Worm (Caenorhabditis elegans): ENCODE measurements around the gene Y43C5B.2.
A peak's percentile ranks its signal among the peaks of the same experiment; 100 is the strongest.

Y43C5B.2 gene

DNA sequence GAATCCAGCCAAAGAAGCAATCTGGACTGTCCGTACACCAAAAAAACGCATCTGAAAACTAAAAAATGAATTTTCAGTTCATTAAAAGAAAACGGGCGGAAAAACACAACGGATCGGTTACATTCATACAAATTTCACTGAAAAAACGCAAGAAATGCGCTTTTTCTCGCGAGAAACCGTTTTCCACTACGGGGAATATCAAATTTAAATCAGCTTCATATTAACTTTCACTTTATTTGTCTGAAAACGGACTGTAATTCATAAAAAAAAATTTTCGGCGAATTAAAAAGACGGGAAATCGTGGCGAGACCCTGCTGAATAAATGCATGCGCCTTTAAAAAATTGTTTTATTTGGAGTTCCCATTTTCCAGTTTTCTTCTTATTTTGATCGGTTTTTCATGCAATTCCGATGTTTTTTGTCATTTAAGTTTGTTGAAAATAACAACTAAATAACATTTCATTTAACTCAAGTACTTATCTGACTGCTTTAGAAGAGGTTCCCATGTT, 15.7 kb upstream of the Y43C5B.2 start, which contains the start of gene pges-2 (continued):
- TF ChIP-seq nhr-11 (tag; optimal IDR thresholded peaks at IDR 0.05) (no peak), nhr-42 (GFP tag; IDR thresholded peaks at IDR 0.05) (no peak), zip-2 (tag; optimal IDR thresholded peaks at IDR 0.05) (no peak), madf-9 (GFP tag; conservative IDR thresholded peaks at IDR 0.05) (no peak), egl-43 (GFP tag; IDR thresholded peaks at IDR 0.05) (no peak)

DNA sequence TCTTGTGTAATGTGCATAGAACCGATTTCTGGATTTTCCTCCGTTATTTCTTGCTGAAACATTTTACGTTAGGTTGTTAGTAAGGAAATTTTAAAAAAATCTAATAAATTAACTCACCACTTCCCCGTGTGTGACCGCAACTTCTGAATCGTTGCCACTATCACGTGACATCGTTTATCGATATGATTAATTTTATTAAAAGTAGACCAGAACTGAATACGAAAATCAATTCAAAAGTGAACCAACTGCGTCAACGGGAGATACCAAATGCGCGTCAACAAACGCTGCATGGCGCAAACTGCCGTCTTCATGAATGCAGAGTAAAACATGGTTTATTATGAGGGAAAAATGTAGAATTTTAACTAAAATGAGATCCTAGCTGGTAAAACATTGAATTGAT, 13.9 kb upstream of the Y43C5B.2 start, which contains the start of gene sir-2.1:
Gene sir-2.1 (minus strand): TSS at position 212 of the 400 bp plus-strand sequence.
- TF ChIP-seq hlh-11 (tag; optimal IDR thresholded peaks at IDR 0.05) = no peak
- TF ChIP-seq nhr-77 (tag; optimal IDR thresholded peaks at IDR 0.05) = no peak
- no peak for TF ChIP-seq ZK546.5 (tag; optimal IDR thresholded peaks at IDR 0.05)
- TF ChIP-seq mep-1 (tag; optimal IDR thresholded peaks at IDR 0.05) = peak; percentile 50
- peak; percentile 52 for TF ChIP-seq dpl-1 (GFP tag; optimal IDR thresholded peaks at IDR 0.05)
- TF ChIP-seq zip-11 (GFP tag; IDR thresholded peaks at IDR 0.05) = no peak
- no peak for TF ChIP-seq tra-1 (GFP tag; IDR thresholded peaks at IDR 0.05)
- TF ChIP-seq ctbp-1 (GFP tag; IDR thresholded peaks at IDR 0.05) = no peak
- no peak for TF ChIP-seq nhr-48 (tag; optimal IDR thresholded peaks at IDR 0.05)
- peak; percentile 30 for TF ChIP-seq unc-130 (GFP tag; optimal IDR thresholded peaks at IDR 0.05)
- no peak for TF ChIP-seq set-16 (GFP tag; IDR thresholded peaks at IDR 0.05)
- TF ChIP-seq madf-9 (GFP tag; conservative IDR thresholded peaks at IDR 0.05) = no peak
- TF ChIP-seq F10B5.3 (tag; optimal IDR thresholded peaks at IDR 0.05) = peak; percentile 57
- no peak for TF ChIP-seq egl-43 (GFP tag; IDR thresholded peaks at IDR 0.05)
- no peak for TF ChIP-seq zfp-3 (GFP tag; conservative IDR thresholded peaks at IDR 0.05)
- no peak for TF ChIP-seq lin-15B (tag; optimal IDR thresholded peaks at IDR 0.05)
- TF ChIP-seq lin-29 (GFP tag; IDR thresholded peaks at IDR 0.05) = no peak
- peak; percentile 57; the same call in 1 of the 2 replicates for TF ChIP-seq hmg-1.1 (GFP tag; IDR thresholded peaks at IDR 0.05)
- no peak for TF ChIP-seq hif-1 (tag; optimal IDR thresholded peaks at IDR 0.05)
- no peak for TF ChIP-seq daf-16 (GFP tag; optimal IDR thresholded peaks at IDR 0.05)
- TF ChIP-seq daf-16 (tag; optimal IDR thresholded peaks at IDR 0.05) = peak; percentile 21
- TF ChIP-seq nhr-237 (tag; optimal IDR thresholded peaks at IDR 0.05) = no peak
- TF ChIP-seq T20F7.1 (GFP tag; optimal IDR thresholded peaks at IDR 0.05) = peak; percentile 65
- TF ChIP-seq Y5F2A.4 (GFP tag; optimal IDR thresholded peaks at IDR 0.05) = no peak
- no peak for TF ChIP-seq nhr-41 (GFP tag; IDR thresholded peaks at IDR 0.05)
- TF ChIP-seq hlh-30 (tag; optimal IDR thresholded peaks at IDR 0.05; ENCODE audit: insufficient read depth) = peak; percentile 54
- TF ChIP-seq F44E2.7 (GFP tag; IDR thresholded peaks at IDR 0.05) = no peak
- no peak for TF ChIP-seq pha-4 (GFP tag; IDR thresholded peaks at IDR 0.05)
- no peak for TF ChIP-seq pha-4 (tag; optimal IDR thresholded peaks at IDR 0.05)
- TF ChIP-seq mxl-3 (GFP tag; optimal IDR thresholded peaks at IDR 0.05) = no peak
- TF ChIP-seq vab-7 (GFP tag; IDR thresholded peaks at IDR 0.05) = no peak
- no peak for TF ChIP-seq unc-62 (GFP tag; optimal IDR thresholded peaks at IDR 0.05 in 1 of 2)
- TF ChIP-seq unc-62 (tag; optimal IDR thresholded peaks at IDR 0.05) = no peak
- no peak for TF ChIP-seq fkh-10 (GFP tag; optimal IDR thresholded peaks at IDR 0.05)
- TF ChIP-seq dmd-6 (GFP tag; IDR thresholded peaks at IDR 0.05) = no peak
- no peak for TF ChIP-seq dmd-9 (GFP tag; IDR thresholded peaks at IDR 0.05)
- TF ChIP-seq zag-1 (tag; optimal IDR thresholded peaks at IDR 0.05) = no peak
- no peak for TF ChIP-seq gei-8 (GFP tag; optimal IDR thresholded peaks at IDR 0.05)
- no peak for TF ChIP-seq daf-8 (GFP tag; IDR thresholded peaks at IDR 0.05)
- TF ChIP-seq aly-2 (tag; optimal IDR thresholded peaks at IDR 0.05) = no peak
- no peak for TF ChIP-seq D1046.2 (GFP tag; IDR thresholded peaks at IDR 0.05)
- TF ChIP-seq cey-2 (tag; optimal IDR thresholded peaks at IDR 0.05; ENCODE audit: borderline replicate concordance, insufficient read depth) = no peak
- TF ChIP-seq sdz-12 (GFP tag; optimal IDR thresholded peaks at IDR 0.05) = no peak
- TF ChIP-seq ceh-32 (tag; optimal IDR thresholded peaks at IDR 0.05; ENCODE audit: poor library complexity) = no peak
- peak; percentile 58 for TF ChIP-seq dve-1 (tag; optimal IDR thresholded peaks at IDR 0.05; ENCODE audit: insufficient read depth)
- TF ChIP-seq zip-2 (tag; optimal IDR thresholded peaks at IDR 0.05) = no peak
- TF ChIP-seq madf-5 (GFP tag; IDR thresholded peaks at IDR 0.05) = no peak

Measured in whole organism, L4 larva.